Fruit fly (Drosophila melanogaster) whole organism, wandering third instar larva: ENCODE measurements around the gene Mcm3.

Experiments used
- Abd-B ChIP-seq: fragments of >200 bp; optimal IDR thresholded peaks from 2 replicates; lab custom pipeline; 2017; ENCODE audit warnings: missing biosample characterization, missing genetic modification characterization
- CG32264 ChIP-seq: fragments of 200-800 bp; sonication (Bioruptor generic); optimal IDR thresholded peaks from 2 replicates; lab custom pipeline; 2016; ENCODE audit warnings: missing biosample characterization, missing genetic modification characterization
- CG9705 ChIP-seq: fragments of 200-800 bp; sonication (Bioruptor generic); optimal IDR thresholded peaks from 2 replicates; lab custom pipeline; 2018; ENCODE audit warnings: missing biosample characterization, mild to moderate bottlenecking, missing genetic modification characterization
- CrebA ChIP-seq: fragments of 200-800 bp; sonication (Bioruptor generic); optimal IDR thresholded peaks from 2 replicates; lab custom pipeline; 2016; ENCODE audit warnings: missing biosample characterization, mild to moderate bottlenecking, missing genetic modification characterization, borderline replicate concordance
- Dfd ChIP-seq: fragments of >200 bp; optimal IDR thresholded peaks from 2 replicates; lab custom pipeline; 2017; ENCODE audit warnings: missing biosample characterization, missing genetic modification characterization
- Dif ChIP-seq: fragments of 200-275, 200-300 bp; sonication (Bioruptor generic); optimal IDR thresholded peaks from 2 replicates; lab custom pipeline; 2018; ENCODE audit warnings: missing biosample characterization, missing genetic modification characterization; ENCODE audit not compliant: partially characterized antibody
- GATAd ChIP-seq: sonication (Bioruptor generic); optimal IDR thresholded peaks from 2 replicates; lab custom pipeline; 2016; ENCODE audit warnings: missing biosample characterization, missing genetic modification characterization
- HLH106 ChIP-seq: fragments of 200-800 bp; optimal IDR thresholded peaks from 3 replicates; lab custom pipeline; 2019; ENCODE audit warnings: missing biosample characterization, mild to moderate bottlenecking, missing genetic modification characterization, moderate library complexity
- Hnf4 ChIP-seq: fragments of 200-800 bp; sonication (Bioruptor generic); optimal IDR thresholded peaks from 2 replicates; lab custom pipeline; 2016; ENCODE audit warnings: missing biosample characterization, mild to moderate bottlenecking, missing genetic modification characterization
- Hr78 ChIP-seq: fragments of >200 bp; optimal IDR thresholded peaks from 2 replicates; lab custom pipeline; 2017; ENCODE audit warnings: missing biosample characterization, missing genetic modification characterization
- Hr83 ChIP-seq: fragments of 200-300 bp; sonication (Bioruptor generic); optimal IDR thresholded peaks from 2 replicates; lab custom pipeline; 2016; ENCODE audit warnings: missing biosample characterization, mild to moderate bottlenecking, missing genetic modification characterization, moderate library complexity; ENCODE audit not compliant: poor library complexity, severe bottlenecking
- Jra ChIP-seq: sonication (Bioruptor generic); optimal IDR thresholded peaks from 2 replicates; lab custom pipeline; 2016; ENCODE audit warnings: missing biosample characterization, missing genetic modification characterization
- Mio ChIP-seq: sonication (Bioruptor generic); optimal IDR thresholded peaks from 2 replicates; lab custom pipeline; 2016; ENCODE audit warnings: missing biosample characterization, missing genetic modification characterization
- Myc ChIP-seq: fragments of >200 bp; optimal IDR thresholded peaks from 2 replicates; lab custom pipeline; 2017
- N ChIP-seq: fragments of >200 bp; optimal IDR thresholded peaks from 2 replicates; lab custom pipeline; 2018; ENCODE audit warnings: missing biosample characterization, missing external identifiers, missing genetic modification characterization
- OdsH ChIP-seq: fragments of 200-800 bp; sonication (Bioruptor generic); optimal IDR thresholded peaks from 2 replicates; lab custom pipeline; 2016; ENCODE audit warnings: missing biosample characterization, mild to moderate bottlenecking, missing genetic modification characterization
- Sp1 ChIP-seq: fragments of 200-800 bp; sonication (Bioruptor generic); optimal IDR thresholded peaks from 3 replicates; lab custom pipeline; 2019; ENCODE audit warnings: missing biosample characterization, mild to moderate bottlenecking, missing genetic modification characterization, moderate library complexity
- Vsx2 ChIP-seq: fragments of 200-300, 225-300 bp; sonication (Bioruptor generic); optimal IDR thresholded peaks from 2 replicates; lab custom pipeline; 2018; ENCODE audit warnings: missing biosample characterization, missing genetic modification characterization; ENCODE audit not compliant: partially characterized antibody
- br ChIP-seq: fragments of 200-800 bp; sonication (Bioruptor generic); optimal IDR thresholded peaks from 2 replicates; lab custom pipeline; 2016; ENCODE audit warnings: missing biosample characterization, missing genetic modification characterization
- brk ChIP-seq: fragments of 200-800 bp; sonication (Bioruptor generic); optimal IDR thresholded peaks from 2 replicates; lab custom pipeline; 2016; ENCODE audit warnings: missing biosample characterization, mild to moderate bottlenecking, missing genetic modification characterization
- dl ChIP-seq, 2 experiments: fragments of 175-275, 200-275 bp in 1 of 2; fragments of 200-275 bp in 1 of 2; sonication (Bioruptor generic); optimal IDR thresholded peaks; lab custom pipeline; 2018; ENCODE audit warnings: mild to moderate bottlenecking in 2 of 2, missing biosample characterization in 2 of 2, missing genetic modification characterization in 2 of 2, moderate library complexity in 2 of 2; ENCODE audit not compliant: partially characterized antibody in 2 of 2, insufficient read depth in 1 of 2
- dmrt93B ChIP-seq: fragments of 200-800 bp; sonication (Bioruptor generic); optimal IDR thresholded peaks from 2 replicates; lab custom pipeline; 2018; ENCODE audit warnings: missing biosample characterization, mild to moderate bottlenecking, missing genetic modification characterization
- dsf ChIP-seq: sonication (Bioruptor generic); optimal IDR thresholded peaks from 2 replicates; lab custom pipeline; 2016; ENCODE audit warnings: missing biosample characterization, missing genetic modification characterization, borderline replicate concordance
- ey ChIP-seq: fragments of 200-800 bp; sonication (Bioruptor generic); optimal IDR thresholded peaks from 2 replicates; lab custom pipeline; 2016; ENCODE audit warnings: missing biosample characterization, missing genetic modification characterization
- foxo ChIP-seq, 2 experiments: fragments of 200-800 bp; sonication (Bioruptor generic); optimal IDR thresholded peaks; 2 replicates in 1 of 2; 3 replicates in 1 of 2; lab custom pipeline; 2016 to 2017; ENCODE audit warnings: missing biosample characterization in 2 of 2, missing genetic modification characterization in 2 of 2
- fru ChIP-seq: fragments of 200-800 bp; sonication (Bioruptor generic); optimal IDR thresholded peaks from 3 replicates; lab custom pipeline; 2016; ENCODE audit warnings: missing biosample characterization, mild to moderate bottlenecking, missing genetic modification characterization
- h ChIP-seq: fragments of 200-800 bp; sonication (Bioruptor generic); optimal IDR thresholded peaks from 3 replicates; lab custom pipeline; 2016; ENCODE audit warnings: missing biosample characterization, mild to moderate bottlenecking, missing genetic modification characterization
- jim ChIP-seq: fragments of 175-275, 200-325 bp; sonication (Bioruptor generic); optimal IDR thresholded peaks from 2 replicates; lab custom pipeline; 2016; ENCODE audit warnings: missing biosample characterization, mild to moderate bottlenecking, missing genetic modification characterization
- lola ChIP-seq: fragments of >200 bp; optimal IDR thresholded peaks from 2 replicates; lab custom pipeline; 2017; ENCODE audit warnings: missing biosample characterization, missing genetic modification characterization
- pan ChIP-seq: fragments of >200 bp; optimal IDR thresholded peaks from 2 replicates; lab custom pipeline; 2017
- psq ChIP-seq: fragments of 200-800 bp; sonication (Bioruptor generic); optimal IDR thresholded peaks from 3 replicates; lab custom pipeline; 2017; ENCODE audit warnings: missing biosample characterization, mild to moderate bottlenecking, missing genetic modification characterization, moderate library complexity
- rgr ChIP-seq: fragments of 200-800 bp; sonication (Bioruptor generic); optimal IDR thresholded peaks from 3 replicates; lab custom pipeline; 2016; ENCODE audit warnings: missing biosample characterization, mild to moderate bottlenecking, missing genetic modification characterization
- sage ChIP-seq: fragments of 200-800 bp; sonication (Bioruptor generic); optimal IDR thresholded peaks from 2 replicates; lab custom pipeline; 2016; ENCODE audit warnings: missing biosample characterization, mild to moderate bottlenecking, missing genetic modification characterization
- sv ChIP-seq: fragments of 200-800 bp; sonication (Bioruptor generic); optimal IDR thresholded peaks from 3 replicates; lab custom pipeline; 2016; ENCODE audit warnings: missing biosample characterization, missing genetic modification characterization
- tai ChIP-seq: sonication (Bioruptor generic); optimal IDR thresholded peaks from 2 replicates; lab custom pipeline; 2016; ENCODE audit warnings: missing biosample characterization, missing genetic modification characterization
- usp ChIP-seq: fragments of >200 bp; optimal IDR thresholded peaks from 2 replicates; lab custom pipeline; 2017; ENCODE audit warnings: missing biosample characterization, missing genetic modification characterization
- woc ChIP-seq: sonication (Bioruptor generic); optimal IDR thresholded peaks from 2 replicates; lab custom pipeline; 2016; ENCODE audit warnings: missing biosample characterization, mild to moderate bottlenecking, missing genetic modification characterization

Mcm3 gene

DNA sequence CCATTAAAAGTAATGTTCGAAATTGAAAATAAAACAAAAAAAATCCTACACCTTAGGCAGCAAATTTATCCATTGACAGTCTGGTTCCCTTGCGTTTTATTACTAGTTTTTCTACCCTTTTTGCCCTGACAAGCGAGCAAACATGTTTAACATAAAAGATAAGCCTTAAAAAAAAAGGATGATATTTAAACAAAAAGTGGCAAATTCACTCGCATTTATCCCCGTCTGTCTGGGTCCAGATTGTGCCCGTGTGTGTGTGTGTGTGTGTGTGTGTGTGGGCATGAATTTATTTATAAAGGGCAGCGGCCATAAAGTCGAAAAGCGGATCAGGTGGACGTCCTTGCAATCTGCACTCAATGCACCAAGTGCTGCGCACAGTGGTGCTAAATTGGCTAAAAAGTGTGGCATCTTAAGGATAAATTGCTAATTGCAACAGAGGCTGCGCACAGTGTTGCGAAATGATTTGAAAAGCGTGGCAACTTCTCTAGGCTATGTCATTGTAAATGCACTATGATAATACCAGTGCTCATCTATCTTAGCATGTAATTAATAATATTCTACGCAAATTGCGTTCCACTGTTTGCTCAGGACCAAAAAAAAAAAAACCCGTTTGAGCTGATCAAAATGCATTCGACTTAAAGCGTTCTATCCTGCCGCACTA lies 22.9 kb upstream of the Mcm3 start:
- no peak for TF ChIP-seq jim
- no peak for TF ChIP-seq Hr78 (GFP tag; lab: Kevin White, UChicago)
- TF ChIP-seq sage (GFP tag; lab: Kevin White, UChicago): no peak
- TF ChIP-seq tai (GFP tag; lab: Kevin White, UChicago): no peak
- peak; percentile 18 for TF ChIP-seq fru
- TF ChIP-seq rgr: peak; percentile 28
- no peak for TF ChIP-seq Hnf4 (GFP tag; lab: Kevin White, UChicago)
- TF ChIP-seq ey (GFP tag; lab: Kevin White, UChicago): no peak
- TF ChIP-seq OdsH (GFP tag; lab: Kevin White, UChicago): peak; percentile 14
- peak; percentile 45 for TF ChIP-seq woc
- TF ChIP-seq Dfd (GFP tag; lab: Kevin White, UChicago): peak; percentile 30
- peak; percentile 11 for TF ChIP-seq Sp1
- peak; percentile 12 for TF ChIP-seq dmrt93B
- TF ChIP-seq foxo (GFP tag; optimal IDR thresholded peaks at IDR 0.05; lab: Kevin White, UChicago): peak in 1 of 2 experiments; percentile 38
- TF ChIP-seq br (GFP tag; lab: Kevin White, UChicago): peak; percentile 44
- TF ChIP-seq HLH106: peak; percentile 41
- TF ChIP-seq Abd-B: no peak
- peak; percentile 36 for TF ChIP-seq h (GFP tag; lab: Kevin White, UChicago)

dm6 chrX:5305591-5305990 lies 18.1 kb upstream of the Mcm3 start, which contains the start of gene CG3323:
Gene CG3323, minus strand, starts transcription at chrX:5305691.
- TF ChIP-seq Jra: no peak
- TF ChIP-seq dsf (GFP tag; lab: Kevin White, UChicago): no peak
- TF ChIP-seq HLH106: no peak
- TF ChIP-seq GATAd: no peak
- TF ChIP-seq ey (GFP tag; lab: Kevin White, UChicago): no peak
- no peak for TF ChIP-seq jim
- no peak for TF ChIP-seq CrebA (GFP tag; lab: Kevin White, UChicago)
- TF ChIP-seq br (GFP tag; lab: Kevin White, UChicago): no peak
- no peak for TF ChIP-seq h (GFP tag; lab: Kevin White, UChicago)
- no peak for TF ChIP-seq brk (GFP tag; lab: Kevin White, UChicago)
- TF ChIP-seq fru: no peak
- no peak for TF ChIP-seq N (GFP tag; lab: Kevin White, UChicago)
- no peak for TF ChIP-seq Dfd (GFP tag; lab: Kevin White, UChicago)
- TF ChIP-seq Hr78 (GFP tag; lab: Kevin White, UChicago): no peak
- no peak for TF ChIP-seq sage (GFP tag; lab: Kevin White, UChicago)
- TF ChIP-seq usp (GFP tag; lab: Kevin White, UChicago): no peak

dm6 chrX:5307317-5307716 lies 16.3 kb upstream of the Mcm3 start, which contains the start of gene CG17764:
Gene CG17764, minus strand, starts transcription at chrX:5307417.
- TF ChIP-seq CrebA (GFP tag; lab: Kevin White, UChicago) (no peak), ey (GFP tag; lab: Kevin White, UChicago) (no peak), tai (GFP tag; lab: Kevin White, UChicago) (no peak), Hr83 (GFP tag; lab: Kevin White, UChicago) (no peak), dl (GFP tag; optimal IDR thresholded peaks at IDR 0.05; lab: Kevin White, UChicago; ENCODE audit: insufficient read depth in 1 of 2, partially characterized antibody in 2 of 2) (no peak), Vsx2 (GFP tag; lab: Kevin White, UChicago) (no peak), HLH106 (no peak)

- TF ChIP-seq CG9705 (GFP tag; lab: Kevin White, UChicago): no peak
- no peak for TF ChIP-seq lola
- peak; percentile 47 for TF ChIP-seq rgr
- no peak for TF ChIP-seq Mio (GFP tag; lab: Kevin White, UChicago)
- TF ChIP-seq Hnf4 (GFP tag; lab: Kevin White, UChicago): no peak
- no peak for TF ChIP-seq br (GFP tag; lab: Kevin White, UChicago)
- no peak for TF ChIP-seq sage (GFP tag; lab: Kevin White, UChicago)
- no peak for TF ChIP-seq GATAd
- no peak for TF ChIP-seq usp (GFP tag; lab: Kevin White, UChicago)
- no peak for TF ChIP-seq brk (GFP tag; lab: Kevin White, UChicago)
- peak; percentile 30 for TF ChIP-seq Vsx2 (GFP tag; lab: Kevin White, UChicago)
- no peak for TF ChIP-seq dmrt93B
- TF ChIP-seq Dif (GFP tag; lab: Kevin White, UChicago): no peak
- peak; percentile 24 for TF ChIP-seq Sp1
- no peak for TF ChIP-seq Abd-B
- peak; percentile 20 for TF ChIP-seq Hr83 (GFP tag; lab: Kevin White, UChicago)
- TF ChIP-seq psq (GFP tag; lab: Kevin White, UChicago): peak; percentile 32
- TF ChIP-seq ey (GFP tag; lab: Kevin White, UChicago): peak; percentile 33
- peak; percentile 56 for TF ChIP-seq Myc (lab: Kevin White, UChicago)
- peak in 1 of 2 experiments; percentile 63 for TF ChIP-seq foxo (GFP tag; optimal IDR thresholded peaks at IDR 0.05; lab: Kevin White, UChicago)
- TF ChIP-seq CG32264 (GFP tag; lab: Kevin White, UChicago): no peak
- no peak for TF ChIP-seq N (GFP tag; lab: Kevin White, UChicago)
- TF ChIP-seq dsf (GFP tag; lab: Kevin White, UChicago): no peak
- peak; percentile 8 for TF ChIP-seq sv
- no peak for TF ChIP-seq CrebA (GFP tag; lab: Kevin White, UChicago)
- TF ChIP-seq Jra: no peak
- no peak for TF ChIP-seq Dfd (GFP tag; lab: Kevin White, UChicago)
- no peak for TF ChIP-seq woc
- no peak for TF ChIP-seq Hr78 (GFP tag; lab: Kevin White, UChicago)
- TF ChIP-seq OdsH (GFP tag; lab: Kevin White, UChicago): peak; percentile 28
- no peak for TF ChIP-seq dl (GFP tag; optimal IDR thresholded peaks at IDR 0.05; lab: Kevin White, UChicago; ENCODE audit: insufficient read depth in 1 of 2, partially characterized antibody in 2 of 2)
- TF ChIP-seq jim: no peak
- TF ChIP-seq HLH106: peak; percentile 43
- TF ChIP-seq tai (GFP tag; lab: Kevin White, UChicago): no peak
- TF ChIP-seq pan: no peak
Measured at dm6 chrX:5308963-5309362, 14.7 kb upstream of the Mcm3 start, which contains the start of the genes Cdk7 and snf. Gene Cdk7, minus strand, starts transcription at chrX:5308983. Gene snf, plus strand, starts transcription at chrX:5309242.
